Worm (Caenorhabditis elegans) whole organism, midembryonic: ENCODE data around the gene F10G7.5.

Source experiments
- T22C8.4 ChIP-seq: fragments of 200-800 bp; sonication (Bioruptor generic); IDR thresholded peaks from 2 replicates; pipeline ENCODE4 v1.3.6; 2022; ENCODE audit warnings: missing genetic modification characterization, missing compliant biosample characterization
- cog-1 ChIP-seq: sonication (generic microtip); optimal IDR thresholded peaks from 2 replicates; lab custom pipeline; 2016; ENCODE audit warnings: missing genetic modification characterization, missing compliant biosample characterization
- flt-1 ChIP-seq: fragments of 200-800 bp; sonication (Bioruptor generic); IDR thresholded peaks from 2 replicates; pipeline ENCODE4 v1.3.6; 2022; ENCODE audit warnings: missing genetic modification characterization, missing compliant biosample characterization
- med-1 ChIP-seq: sonication (generic microtip); optimal IDR thresholded peaks from 2 replicates; lab custom pipeline; 2017; ENCODE audit warnings: missing genetic modification characterization, mild to moderate bottlenecking, missing compliant biosample characterization, antibody characterized with exemption, missing genetic modification reagents; ENCODE audit not compliant: insufficient read depth
- ref-1 ChIP-seq: fragments of 200-800 bp; sonication (Bioruptor generic); conservative IDR thresholded peaks from 2 replicates; pipeline ENCODE4 v1.3.6; 2022; ENCODE audit warnings: missing genetic modification reagents, missing genetic modification characterization, missing compliant biosample characterization
- ztf-29 ChIP-seq: fragments of 200-800 bp; sonication (Bioruptor generic); IDR thresholded peaks from 2 replicates; pipeline ENCODE4 v1.3.6; 2022; ENCODE audit warnings: missing genetic modification reagents, missing genetic modification characterization, missing compliant biosample characterization

- no peak for TF ChIP-seq flt-1 (GFP tag; lab: Robert Waterston, UW)
- no peak for TF ChIP-seq ref-1 (GFP tag; lab: Robert Waterston, UW)
- TF ChIP-seq T22C8.4 (GFP tag; lab: Robert Waterston, UW), result no peak
- TF ChIP-seq cog-1, result no peak
- no peak for TF ChIP-seq med-1 (GFP tag; lab: Kevin White, UChicago)
- no peak for TF ChIP-seq ztf-29 (GFP tag; lab: Robert Waterston, UW)
Measured at ce11 chrII:4650072-4650471, 43.1 kb upstream of the F10G7.5 start.
